Fruit fly (Drosophila melanogaster) whole organism, embryonic: Measurements from ENCODE around the gene STUB1.

Source experiments
- CG10543 ChIP-seq: fragments of 200-800 bp; sonication (Bioruptor generic); optimal IDR thresholded peaks from 3 replicates; lab custom pipeline; 2017; ENCODE audit warnings: missing biosample characterization, mild to moderate bottlenecking, missing genetic modification characterization, moderate library complexity
- CG11696 ChIP-seq: fragments of 200-800 bp; sonication (Bioruptor generic); IDR thresholded peaks from 2 replicates; pipeline ENCODE4 v1.3.6; 2022; ENCODE audit warnings: missing biosample characterization, missing genetic modification characterization
- CG12659 ChIP-seq: fragments of 200-800 bp; sonication (Bioruptor generic); optimal IDR thresholded peaks from 3 replicates; lab custom pipeline; 2017; ENCODE audit warnings: mild to moderate bottlenecking, missing biosample characterization, missing genetic modification reagents, missing genetic modification characterization
- CG14965 ChIP-seq: fragments of 200-800 bp; sonication (Bioruptor generic); optimal IDR thresholded peaks from 2 replicates; lab custom pipeline; 2016; ENCODE audit warnings: missing biosample characterization, missing genetic modification characterization, borderline replicate concordance
- CG1529 ChIP-seq: fragments of 200-800 bp; sonication (Bioruptor generic); optimal IDR thresholded peaks from 3 replicates; lab custom pipeline; 2018; ENCODE audit warnings: missing biosample characterization, missing genetic modification characterization
- CG16863 ChIP-seq: fragments of 200-800 bp; sonication (Bioruptor generic); optimal IDR thresholded peaks from 3 replicates; lab custom pipeline; 2016; ENCODE audit warnings: missing biosample characterization, missing genetic modification characterization
- CG1792 ChIP-seq: fragments of 200-800 bp; sonication (Bioruptor generic); optimal IDR thresholded peaks from 2 replicates; lab custom pipeline; 2016; ENCODE audit warnings: missing biosample characterization, missing genetic modification characterization
- CG18599 ChIP-seq: fragments of 200-800 bp; sonication (Bioruptor generic); optimal IDR thresholded peaks from 3 replicates; lab custom pipeline; 2017; ENCODE audit warnings: missing biosample characterization, missing genetic modification characterization, mild to moderate bottlenecking, moderate library complexity, missing genetic modification reagents
- CG2129 ChIP-seq: fragments of 200-800 bp; sonication (Bioruptor generic); IDR thresholded peaks from 2 replicates; pipeline ENCODE4 v1.3.6; 2022; ENCODE audit warnings: missing biosample characterization, missing genetic modification characterization; ENCODE audit not compliant: partially characterized antibody
- CG2712 ChIP-seq: fragments of 200-800 bp; optimal IDR thresholded peaks from 3 replicates; lab custom pipeline; 2019; ENCODE audit warnings: missing biosample characterization, mild to moderate bottlenecking, missing genetic modification characterization, moderate library complexity
- CG3065 ChIP-seq: fragments of 200-800 bp; sonication (Bioruptor generic); optimal IDR thresholded peaks from 2 replicates; lab custom pipeline; 2016; ENCODE audit warnings: missing biosample characterization, missing genetic modification characterization
- CG32772 ChIP-seq: fragments of 200-800 bp; sonication (Bioruptor generic); IDR thresholded peaks from 2 replicates; pipeline ENCODE4 v1.3.6; 2022; ENCODE audit warnings: missing biosample characterization, missing genetic modification characterization
- CG5953 ChIP-seq: fragments of 200-800 bp; sonication (Bioruptor generic); IDR thresholded peaks from 2 replicates; pipeline ENCODE4 v1.3.6; 2022; ENCODE audit warnings: missing biosample characterization, missing genetic modification characterization
- CG6791 ChIP-seq: fragments of 200-800 bp; sonication (Bioruptor generic); IDR thresholded peaks from 3 replicates; pipeline ENCODE4 v1.3.6; 2022; ENCODE audit warnings: missing biosample characterization, missing genetic modification characterization; ENCODE audit not compliant: partially characterized antibody
- CG8281 ChIP-seq: fragments of 200-800 bp; sonication (Bioruptor generic); optimal IDR thresholded peaks from 2 replicates; lab custom pipeline; 2018; ENCODE audit warnings: missing biosample characterization, mild to moderate bottlenecking, missing genetic modification characterization, moderate library complexity
- CG8388 ChIP-seq: fragments of 200-800 bp; sonication (Bioruptor generic); optimal IDR thresholded peaks from 2 replicates; lab custom pipeline; 2019; ENCODE audit warnings: missing biosample characterization, mild to moderate bottlenecking, missing genetic modification characterization, moderate library complexity
- CG8765 ChIP-seq: fragments of 200-800 bp; sonication (Bioruptor generic); IDR thresholded peaks from 2 replicates; pipeline ENCODE4 v1.3.6; 2022; ENCODE audit warnings: missing biosample characterization, missing genetic modification characterization
- CG9932 ChIP-seq: fragments of 200-800 bp; sonication (Bioruptor generic); IDR thresholded peaks from 2 replicates; pipeline ENCODE4 v1.3.6; 2022; ENCODE audit warnings: missing biosample characterization, missing genetic modification characterization
- CHES-1-like ChIP-seq: fragments of 200-800 bp; sonication (Bioruptor generic); optimal IDR thresholded peaks from 2 replicates; lab custom pipeline; 2016; ENCODE audit warnings: missing biosample characterization, missing genetic modification characterization
- E2f2 ChIP-seq: fragments of 200-800 bp; sonication (Bioruptor generic); IDR thresholded peaks from 2 replicates; pipeline ENCODE4 v1.3.6; 2022; ENCODE audit warnings: missing biosample characterization, missing genetic modification characterization
- H15 ChIP-seq: fragments of 200-800 bp; sonication (Bioruptor generic); IDR thresholded peaks from 3 replicates; pipeline ENCODE4 v1.3.6; 2022; ENCODE audit warnings: missing biosample characterization, missing genetic modification characterization
- Hand ChIP-seq: fragments of 200-800 bp; sonication (Bioruptor generic); optimal IDR thresholded peaks from 2 replicates; lab custom pipeline; 2017; ENCODE audit warnings: mild to moderate bottlenecking, missing biosample characterization, missing genetic modification reagents, missing genetic modification characterization
- MBD-R2 ChIP-seq: fragments of 200-800 bp; sonication (Bioruptor generic); IDR thresholded peaks from 2 replicates; pipeline ENCODE4 v1.3.6; 2022; ENCODE audit warnings: missing biosample characterization, missing genetic modification characterization
- MTF-1 ChIP-seq: fragments of 200-800 bp; sonication (Bioruptor generic); optimal IDR thresholded peaks from 2 replicates; lab custom pipeline; 2018; ENCODE audit warnings: missing biosample characterization, mild to moderate bottlenecking, missing genetic modification characterization, borderline replicate concordance
- NC2α ChIP-seq: fragments of 200-800 bp; sonication (Bioruptor generic); optimal IDR thresholded peaks from 2 replicates; lab custom pipeline; 2016; ENCODE audit warnings: missing biosample characterization, missing genetic modification characterization
- NK7.1 ChIP-seq: fragments of 200-800 bp; sonication (Bioruptor generic); optimal IDR thresholded peaks from 3 replicates; lab custom pipeline; 2016; ENCODE audit warnings: missing biosample characterization, missing genetic modification characterization
- Sry-β ChIP-seq: fragments of 200-800 bp; sonication (Bioruptor generic); optimal IDR thresholded peaks from 2 replicates; lab custom pipeline; 2018; ENCODE audit warnings: missing biosample characterization, mild to moderate bottlenecking, missing genetic modification characterization, moderate library complexity
- TFAM ChIP-seq: fragments of 200-800 bp; sonication (Bioruptor generic); optimal IDR thresholded peaks from 2 replicates; lab custom pipeline; 2017; ENCODE audit warnings: missing biosample characterization, missing genetic modification characterization, inconsistent platforms
- Usf ChIP-seq: fragments of 200-800 bp; sonication (Bioruptor generic); optimal IDR thresholded peaks from 2 replicates; lab custom pipeline; 2017; ENCODE audit warnings: missing genotype, missing biosample characterization, missing genetic modification characterization
- ash1 ChIP-seq: fragments of 200-800 bp; sonication (Bioruptor generic); optimal IDR thresholded peaks from 2 replicates; lab custom pipeline; 2018; ENCODE audit warnings: missing biosample characterization, mild to moderate bottlenecking, missing genetic modification characterization
- ato ChIP-seq: fragments of 200-800 bp; sonication (Bioruptor generic); IDR thresholded peaks from 2 replicates; pipeline ENCODE4 v1.3.6; 2022; ENCODE audit warnings: missing biosample characterization, missing genetic modification characterization; ENCODE audit not compliant: partially characterized antibody
- bbx ChIP-seq: fragments of 200-800 bp; sonication (Bioruptor generic); IDR thresholded peaks from 2 replicates; pipeline ENCODE4 v1.3.6; 2022; ENCODE audit warnings: missing biosample characterization, missing genetic modification characterization; ENCODE audit not compliant: partially characterized antibody
- bcd ChIP-seq: fragments of 200-800 bp; sonication (Bioruptor generic); optimal IDR thresholded peaks from 2 replicates; lab custom pipeline; 2017; ENCODE audit warnings: missing biosample characterization, mild to moderate bottlenecking, missing genetic modification characterization
- chm ChIP-seq: fragments of 200-800 bp; sonication (Bioruptor generic); IDR thresholded peaks from 2 replicates; pipeline ENCODE4 v1.3.6; 2022; ENCODE audit warnings: missing biosample characterization, missing genetic modification characterization
- crc ChIP-seq: fragments of 200-800 bp; sonication (Bioruptor generic); optimal IDR thresholded peaks from 2 replicates; lab custom pipeline; 2016; ENCODE audit warnings: missing biosample characterization, missing genetic modification characterization
- crol ChIP-seq: fragments of 200-800 bp; sonication (Bioruptor generic); IDR thresholded peaks from 2 replicates; pipeline ENCODE4 v1.3.6; 2022; ENCODE audit warnings: missing biosample characterization, missing genetic modification characterization
- eyg ChIP-seq: fragments of 200-800 bp; sonication (Bioruptor generic); optimal IDR thresholded peaks from 3 replicates; lab custom pipeline; 2016; ENCODE audit warnings: missing biosample characterization, missing genetic modification characterization
- grau ChIP-seq: fragments of 200-800 bp; optimal IDR thresholded peaks from 3 replicates; lab custom pipeline; 2019; ENCODE audit warnings: missing biosample characterization, mild to moderate bottlenecking, missing genetic modification characterization, moderate library complexity
- gsb-n ChIP-seq: fragments of 200-800 bp; sonication (Bioruptor generic); optimal IDR thresholded peaks from 3 replicates; lab custom pipeline; 2018; ENCODE audit warnings: missing biosample characterization, mild to moderate bottlenecking, missing genetic modification characterization
- kay ChIP-seq: fragments of 200-800 bp; sonication (Bioruptor generic); optimal IDR thresholded peaks from 2 replicates; lab custom pipeline; 2016; ENCODE audit warnings: missing biosample characterization, missing genetic modification characterization
- maf-S ChIP-seq: fragments of 200-800 bp; sonication (Bioruptor generic); optimal IDR thresholded peaks from 2 replicates; lab custom pipeline; 2016; ENCODE audit warnings: missing biosample characterization, missing genetic modification characterization
- pros ChIP-seq: fragments of 200-800 bp; sonication (Bioruptor generic); optimal IDR thresholded peaks from 3 replicates; lab custom pipeline; 2019; ENCODE audit warnings: missing biosample characterization, mild to moderate bottlenecking, missing genetic modification characterization, moderate library complexity
- sens ChIP-seq: fragments of 200-800 bp; sonication (Bioruptor generic); peaks from one replicate; lab custom pipeline; 2016; ENCODE audit warnings: missing biosample characterization, missing genetic modification characterization
- sob ChIP-seq: fragments of 200-800 bp; sonication (Bioruptor generic); IDR thresholded peaks from 2 replicates; pipeline ENCODE4 v1.3.6; 2022; ENCODE audit warnings: missing biosample characterization, missing genetic modification characterization
- tgo ChIP-seq: fragments of 200-800 bp; sonication (Bioruptor generic); IDR thresholded peaks from 3 replicates; pipeline ENCODE4 v1.3.6; 2022; ENCODE audit warnings: missing biosample characterization, missing genetic modification characterization
- ttk ChIP-seq: fragments of 200-800 bp; sonication (Bioruptor generic); IDR thresholded peaks from 2 replicates; pipeline ENCODE4 v2.1.2; 2022; ENCODE audit warnings: missing biosample characterization, missing genetic modification characterization
- wdn ChIP-seq: fragments of 200-800 bp; sonication (Bioruptor generic); IDR thresholded peaks from 2 replicates; pipeline ENCODE4 v1.3.6; 2022; ENCODE audit warnings: missing biosample characterization, missing genetic modification characterization
- zfh1 ChIP-seq: fragments of 200-800 bp; sonication (Bioruptor generic); IDR thresholded peaks from 3 replicates; pipeline ENCODE4 v1.3.6; 2022; ENCODE audit warnings: missing biosample characterization, missing genetic modification characterization

Gene STUB1

DNA sequence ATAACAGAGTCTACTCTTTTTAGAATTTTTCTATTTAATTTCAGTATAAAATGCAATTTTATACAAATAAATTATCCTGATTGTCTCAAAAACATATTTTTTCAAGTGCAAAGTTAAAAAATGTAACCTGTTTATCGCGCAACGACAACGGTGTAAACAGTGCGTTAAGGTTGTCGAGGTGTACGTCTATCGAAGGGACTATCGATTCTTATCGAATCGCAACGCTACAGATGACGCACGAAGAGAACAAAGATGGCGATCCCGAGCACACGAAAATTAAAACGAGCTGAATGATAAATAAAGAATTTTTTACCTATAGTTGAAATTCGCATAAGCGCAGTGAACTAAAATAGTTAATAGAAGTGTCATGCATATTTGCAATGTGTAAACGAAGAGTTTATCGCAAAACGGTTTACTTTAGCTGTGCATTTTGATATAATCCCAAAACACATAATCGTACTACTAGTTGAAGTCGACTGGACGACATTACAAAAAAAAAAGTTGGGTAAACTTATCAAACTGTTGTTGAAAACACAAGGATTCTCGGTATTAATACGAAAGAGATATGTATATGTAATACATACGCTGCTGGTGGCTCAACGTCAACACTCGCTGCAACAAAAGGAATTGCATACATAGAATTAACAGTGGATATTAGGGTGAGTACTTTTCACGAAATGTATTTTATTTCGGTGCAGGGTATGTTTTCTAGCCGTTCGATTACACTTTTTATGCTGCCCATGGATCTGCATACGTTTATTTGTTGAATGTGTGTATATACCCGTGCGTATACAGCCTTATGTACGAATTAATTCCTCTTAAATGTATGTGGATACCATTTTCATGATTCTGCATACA lies 49.2 kb upstream of the STUB1 start, which contains the start of gene da (continued):
- peak; percentile 71 for TF ChIP-seq CG2712
- no peak for TF ChIP-seq TFAM
- peak; percentile 21 for TF ChIP-seq CG10543 (GFP tag; lab: Kevin White, UChicago)
- 0 out of 3 replicates have a peak, but pooled peaks have one; percentile 13 for TF ChIP-seq H15
- peak; percentile 60; the same call in 1 of the 3 replicates for TF ChIP-seq CG6791 (GFP tag; lab: Robert Waterston, UW)
- TF ChIP-seq CG5953 (GFP tag; lab: Robert Waterston, UW), result no peak
- peak; percentile 62; the same call in 1 of the 2 replicates for TF ChIP-seq sob (GFP tag; lab: Robert Waterston, UW)
- TF ChIP-seq zfh1 (GFP tag; lab: Robert Waterston, UW), result peak; percentile 40; the same call in 1 of the 3 replicates
- TF ChIP-seq CG9932 (GFP tag; lab: Robert Waterston, UW), result peak; percentile 75; the same call in 1 of the 2 replicates
- peak; percentile 61 for TF ChIP-seq MBD-R2 (GFP tag; lab: Robert Waterston, UW)
- no peak for TF ChIP-seq CG8281
- no peak for TF ChIP-seq CG2129
- peak; percentile 6 for TF ChIP-seq ash1 (GFP tag; lab: Kevin White, UChicago)
- TF ChIP-seq CG16863 (GFP tag; lab: Kevin White, UChicago), result peak; percentile 57
- peak; percentile 57; the same call in 1 of the 3 replicates for TF ChIP-seq tgo (GFP tag; lab: Robert Waterston, UW)
- TF ChIP-seq CG8765, result no peak
- TF ChIP-seq crol, result no peak
- peak; percentile 42 for TF ChIP-seq maf-S (GFP tag; lab: Kevin White, UChicago)
- TF ChIP-seq CG14965 (GFP tag; lab: Kevin White, UChicago), result no peak
- TF ChIP-seq ato (GFP tag; lab: Robert Waterston, UW), result peak; percentile 17; the same call in 1 of the 2 replicates
- peak; percentile 69 for TF ChIP-seq grau (tag; lab: Kevin White, UChicago)
- peak; percentile 34 for TF ChIP-seq crc (GFP tag; lab: Kevin White, UChicago)
- TF ChIP-seq CG8388 (GFP tag; lab: Kevin White, UChicago), result peak; percentile 21
- no peak for TF ChIP-seq Hand (GFP tag; lab: Kevin White, UChicago)
- peak; percentile 29; the same call in 1 of the 2 replicates for TF ChIP-seq wdn
- TF ChIP-seq Usf (GFP tag; lab: Kevin White, UChicago), result no peak
- TF ChIP-seq bcd (GFP tag; lab: Kevin White, UChicago), result peak; percentile 58
- peak; percentile 31 for TF ChIP-seq gsb-n (tag; lab: Kevin White, UChicago)
- peak; percentile 60 for TF ChIP-seq bbx (GFP tag; lab: Robert Waterston, UW)
- TF ChIP-seq CG32772 (GFP tag; lab: Robert Waterston, UW), result no peak; the same call in 1 of the 2 replicates
- peak; percentile 60 for TF ChIP-seq CHES-1-like
- no peak for TF ChIP-seq CG11696 (GFP tag; lab: Robert Waterston, UW)
- peak; percentile 45 for TF ChIP-seq CG18599 (GFP tag; lab: Kevin White, UChicago)
- peak; percentile 34 for TF ChIP-seq CG1792 (GFP tag; lab: Kevin White, UChicago)
- TF ChIP-seq pros (GFP tag; lab: Kevin White, UChicago), result no peak
- peak; percentile 94 for TF ChIP-seq sens (GFP tag; lab: Kevin White, UChicago)
- TF ChIP-seq kay, result peak; percentile 95
- TF ChIP-seq chm, result peak; percentile 55
- peak; percentile 47; the same call in 1 of the 2 replicates for TF ChIP-seq E2f2
- TF ChIP-seq MTF-1, result no peak
- peak; percentile 91 for TF ChIP-seq CG12659 (GFP tag; lab: Kevin White, UChicago)
- TF ChIP-seq eyg (GFP tag; lab: Kevin White, UChicago), result no peak
- no peak for TF ChIP-seq Sry-β (GFP tag; lab: Kevin White, UChicago)
- no peak for TF ChIP-seq NC2α (GFP tag; lab: Kevin White, UChicago)
- no peak for TF ChIP-seq CG3065
- no peak for TF ChIP-seq CG1529 (GFP tag; lab: Kevin White, UChicago)
- 0 out of 2 replicates have a peak, but pooled peaks have one; percentile 19 for TF ChIP-seq ttk
- TF ChIP-seq NK7.1 (GFP tag; lab: Kevin White, UChicago), result no peak
